Worm (Caenorhabditis elegans) whole organism, L1 larva: ENCODE data around the gene C01G5.4.
A peak's percentile ranks its signal among the peaks of the same experiment; 100 is the strongest.

ENCODE experiments used
- C16A3.4 ChIP-seq: fragments of 150-350 bp; optimal IDR thresholded peaks from 2 replicates; lab custom pipeline; 2014; ENCODE audit warnings: missing biosample characterization, missing genetic modification characterization
- C34B4.2 ChIP-seq: sonication (generic microtip); optimal IDR thresholded peaks from 2 replicates; lab custom pipeline; 2017; ENCODE audit warnings: mild to moderate bottlenecking, missing genetic modification characterization, missing compliant biosample characterization
- F16B12.6 ChIP-seq: fragments of 150-350 bp; optimal IDR thresholded peaks from 2 replicates; lab custom pipeline; 2014; ENCODE audit warnings: missing biosample characterization, missing genetic modification characterization
- Y116A8C.19 ChIP-seq: sonication (generic microtip); optimal IDR thresholded peaks from 2 replicates; lab custom pipeline; 2016; ENCODE audit warnings: missing compliant biosample characterization, missing genetic modification characterization, borderline replicate concordance
- alr-1 ChIP-seq: fragments of 200-800 bp; sonication (Bioruptor generic); optimal IDR thresholded peaks from 2 replicates; lab custom pipeline; 2018; ENCODE audit warnings: borderline replicate concordance, mild to moderate bottlenecking, missing genetic modification characterization, missing compliant biosample characterization
- aly-2 ChIP-seq: fragments of 150-350 bp; optimal IDR thresholded peaks from 2 replicates; lab custom pipeline; 2014; ENCODE audit warnings: missing biosample characterization, missing genetic modification characterization
- ama-1 ChIP-seq: fragments of 150-350 bp; optimal IDR thresholded peaks from 2 replicates; lab custom pipeline; 2014
- blmp-1 ChIP-seq: fragments of 150-350 bp; optimal IDR thresholded peaks from 2 replicates; lab custom pipeline; 2014; ENCODE audit warnings: missing biosample characterization, missing genetic modification characterization
- ceh-63 ChIP-seq: fragments of 200-800 bp; sonication (Bioruptor generic); optimal IDR thresholded peaks from 2 replicates; lab custom pipeline; 2018; ENCODE audit warnings: mild to moderate bottlenecking, missing genetic modification characterization, missing compliant biosample characterization
- ceh-82 ChIP-seq, 3 experiments: fragments of 150-350 bp in 1 of 3; sonication (generic microtip) in 2 of 3; optimal IDR thresholded peaks; 2 replicates each; lab custom pipeline; 2014 to 2017; ENCODE audit warnings: missing biosample characterization in 3 of 3, missing genetic modification characterization in 3 of 3
- ceh-90 ChIP-seq: sonication (generic microtip); optimal IDR thresholded peaks from 2 replicates; lab custom pipeline; 2016; ENCODE audit warnings: missing genetic modification characterization, missing compliant biosample characterization
- dsc-1 ChIP-seq: sonication (generic microtip); optimal IDR thresholded peaks from 2 replicates; lab custom pipeline; 2016; ENCODE audit warnings: mild to moderate bottlenecking, missing genetic modification characterization, missing compliant biosample characterization
- efl-1 ChIP-seq, 4 experiments: fragments of 150-350 bp; optimal IDR thresholded peaks in 3 of 4; peaks in 1 of 4; 1 replicate in 1 of 4; 2 replicates in 3 of 4; lab custom pipeline; 2014; ENCODE audit warnings: missing biosample characterization in 2 of 4, missing genetic modification characterization in 2 of 4, missing genetic modification reagents in 2 of 4
- fkh-10 ChIP-seq: sonication (generic microtip); optimal IDR thresholded peaks from 2 replicates; lab custom pipeline; 2017; ENCODE audit warnings: missing biosample characterization, missing genetic modification reagents, missing genetic modification characterization
- fkh-4 ChIP-seq: sonication (generic microtip); optimal IDR thresholded peaks from 2 replicates; lab custom pipeline; 2016; ENCODE audit warnings: missing compliant biosample characterization, missing genetic modification characterization, borderline replicate concordance
- fkh-8 ChIP-seq: sonication (generic microtip); optimal IDR thresholded peaks from 2 replicates; lab custom pipeline; 2016; ENCODE audit warnings: mild to moderate bottlenecking, missing genetic modification characterization, missing compliant biosample characterization
- fos-1 ChIP-seq: fragments of 150-350 bp; optimal IDR thresholded peaks from 2 replicates; lab custom pipeline; 2014; ENCODE audit warnings: missing biosample characterization, missing genetic modification characterization
- hlh-17 ChIP-seq: fragments of 200-800 bp; sonication (Bioruptor generic); optimal IDR thresholded peaks from 2 replicates; lab custom pipeline; 2018; ENCODE audit warnings: missing genetic modification characterization, mild to moderate bottlenecking, missing compliant biosample characterization, moderate library complexity, borderline replicate concordance
- hpl-2 ChIP-seq: fragments of 150-350 bp; optimal IDR thresholded peaks from 2 replicates; lab custom pipeline; 2014; ENCODE audit warnings: missing biosample characterization, missing genetic modification reagents, missing genetic modification characterization
- irx-1 ChIP-seq: sonication (generic microtip); optimal IDR thresholded peaks from 2 replicates; lab custom pipeline; 2016; ENCODE audit warnings: missing genetic modification characterization, missing compliant biosample characterization
- isw-1 ChIP-seq: fragments of 200-800 bp; sonication (Bioruptor generic); IDR thresholded peaks from 2 replicates; pipeline ENCODE4 v1.3.6; 2022; ENCODE audit warnings: missing genetic modification characterization, missing compliant biosample characterization
- jun-1 ChIP-seq: fragments of 150-350 bp; optimal IDR thresholded peaks from 2 replicates; lab custom pipeline; 2014; ENCODE audit warnings: missing biosample characterization, missing genetic modification reagents, missing genetic modification characterization
- lin-14 ChIP-seq: fragments of 200-800 bp; sonication (Bioruptor generic); optimal IDR thresholded peaks from 2 replicates; lab custom pipeline; 2018; ENCODE audit warnings: mild to moderate bottlenecking, missing genetic modification characterization, moderate library complexity, missing compliant biosample characterization
- lin-15B ChIP-seq: fragments of 150-350 bp; sonication (generic microtip); optimal IDR thresholded peaks from 3 replicates; lab custom pipeline; 2014; ENCODE audit warnings: missing biosample characterization, missing genetic modification characterization
- lin-39 ChIP-seq: fragments of 150-350 bp; optimal IDR thresholded peaks from 2 replicates; lab custom pipeline; 2014; ENCODE audit warnings: missing biosample characterization, missing genetic modification reagents, missing genetic modification characterization
- lsy-2 ChIP-seq, 2 experiments: fragments of 150-350 bp; optimal IDR thresholded peaks; 2 replicates each; lab custom pipeline; 2014; ENCODE audit warnings: missing biosample characterization in 2 of 2, missing genetic modification characterization in 2 of 2
- mab-9 ChIP-seq: fragments of 200-800 bp; sonication (Bioruptor generic); IDR thresholded peaks from 2 replicates; pipeline ENCODE4 v1.3.6; 2022; ENCODE audit warnings: missing genetic modification reagents, missing genetic modification characterization, missing compliant biosample characterization
- mdl-1 ChIP-seq, 2 experiments: fragments of 150-350 bp; optimal IDR thresholded peaks; 2 replicates each; lab custom pipeline; 2014 to 2017; ENCODE audit warnings: missing biosample characterization in 2 of 2, missing genetic modification characterization in 2 of 2, inconsistent platforms in 1 of 2
- mef-2 ChIP-seq: fragments of 150-350 bp; optimal IDR thresholded peaks from 2 replicates; lab custom pipeline; 2014; ENCODE audit warnings: missing biosample characterization, missing genetic modification characterization
- mep-1 ChIP-seq: fragments of 150-350 bp; optimal IDR thresholded peaks from 2 replicates; lab custom pipeline; 2014; ENCODE audit warnings: missing biosample characterization, missing genetic modification characterization
- nhr-12 ChIP-seq: sonication (generic microtip); optimal IDR thresholded peaks from 2 replicates; lab custom pipeline; 2017; ENCODE audit warnings: missing biosample characterization, missing genetic modification characterization
- nhr-19 ChIP-seq: fragments of 200-800 bp; sonication (Bioruptor generic); conservative IDR thresholded peaks from 2 replicates; pipeline ENCODE4 v1.3.6; 2022; ENCODE audit warnings: missing genetic modification characterization, missing compliant biosample characterization
- nhr-76 ChIP-seq: sonication (generic microtip); optimal IDR thresholded peaks from 2 replicates; lab custom pipeline; 2017; ENCODE audit warnings: missing biosample characterization, missing genetic modification characterization
- nhr-77 ChIP-seq: fragments of 150-350 bp; optimal IDR thresholded peaks from 2 replicates; lab custom pipeline; 2014; ENCODE audit warnings: missing biosample characterization, missing genetic modification characterization
- nhr-84 ChIP-seq: sonication (generic microtip); optimal IDR thresholded peaks from 2 replicates; lab custom pipeline; 2017; ENCODE audit warnings: missing biosample characterization, missing genetic modification characterization
- nhr-90 ChIP-seq: sonication (generic microtip); optimal IDR thresholded peaks from 2 replicates; lab custom pipeline; 2016; ENCODE audit warnings: mild to moderate bottlenecking, missing genetic modification characterization, missing compliant biosample characterization; ENCODE audit not compliant: poor library complexity
- pag-3 ChIP-seq: sonication (generic microtip); optimal IDR thresholded peaks from 2 replicates; lab custom pipeline; 2017; ENCODE audit warnings: missing genetic modification characterization, mild to moderate bottlenecking, missing compliant biosample characterization, antibody characterized with exemption, borderline replicate concordance; ENCODE audit not compliant: insufficient read depth
- pax-3 ChIP-seq: fragments of 200-800 bp; sonication (Bioruptor generic); optimal IDR thresholded peaks from 2 replicates; lab custom pipeline; 2018; ENCODE audit warnings: mild to moderate bottlenecking, missing genetic modification characterization, moderate library complexity, missing compliant biosample characterization
- rnt-1 ChIP-seq: sonication (generic microtip); optimal IDR thresholded peaks from 2 replicates; lab custom pipeline; 2016; ENCODE audit warnings: mild to moderate bottlenecking, missing genetic modification characterization, moderate library complexity, missing compliant biosample characterization
- skn-1 ChIP-seq: fragments of 150-350 bp; optimal IDR thresholded peaks from 2 replicates; lab custom pipeline; 2014; ENCODE audit warnings: missing biosample characterization, missing genetic modification characterization
- snpc-4 ChIP-seq: fragments of 150-350 bp; optimal IDR thresholded peaks from 2 replicates; lab custom pipeline; 2014; ENCODE audit warnings: missing biosample characterization, missing genetic modification characterization
- snu-23 ChIP-seq: sonication (generic microtip); optimal IDR thresholded peaks from 2 replicates; lab custom pipeline; 2016; ENCODE audit warnings: missing genetic modification characterization, missing compliant biosample characterization
- sptf-1 ChIP-seq: fragments of 150-350 bp; optimal IDR thresholded peaks from 2 replicates; lab custom pipeline; 2014; ENCODE audit warnings: missing biosample characterization, missing genetic modification characterization
- sup-37 ChIP-seq: fragments of 200-800 bp; sonication (Bioruptor generic); optimal IDR thresholded peaks from 2 replicates; lab custom pipeline; 2018; ENCODE audit warnings: mild to moderate bottlenecking, missing genetic modification characterization, missing compliant biosample characterization
- swsn-7 ChIP-seq: sonication (generic microtip); optimal IDR thresholded peaks from 2 replicates; lab custom pipeline; 2016; ENCODE audit warnings: missing genetic modification characterization, missing compliant biosample characterization
- tbx-2 ChIP-seq: sonication (generic microtip); optimal IDR thresholded peaks from 2 replicates; lab custom pipeline; 2016; ENCODE audit warnings: missing genetic modification characterization, missing compliant biosample characterization
- unc-130 ChIP-seq: fragments of 150-350 bp; optimal IDR thresholded peaks from 2 replicates; lab custom pipeline; 2017; ENCODE audit warnings: missing biosample characterization, missing genetic modification characterization, inconsistent platforms
- unc-62 ChIP-seq: fragments of 150-350 bp; optimal IDR thresholded peaks from 2 replicates; lab custom pipeline; 2014; ENCODE audit warnings: missing biosample characterization, missing genetic modification reagents, missing genetic modification characterization
- xbp-1 ChIP-seq: sonication (generic microtip); optimal IDR thresholded peaks from 2 replicates; lab custom pipeline; 2016; ENCODE audit warnings: missing genetic modification characterization, missing compliant biosample characterization
- ztf-11 ChIP-seq, 2 experiments: sonication (generic microtip); optimal IDR thresholded peaks; 2 replicates each; lab custom pipeline; 2016 to 2017; ENCODE audit warnings: missing genetic modification characterization in 2 of 2, missing biosample characterization in 1 of 2, missing compliant biosample characterization in 1 of 2

The C01G5.4 gene

DNA sequence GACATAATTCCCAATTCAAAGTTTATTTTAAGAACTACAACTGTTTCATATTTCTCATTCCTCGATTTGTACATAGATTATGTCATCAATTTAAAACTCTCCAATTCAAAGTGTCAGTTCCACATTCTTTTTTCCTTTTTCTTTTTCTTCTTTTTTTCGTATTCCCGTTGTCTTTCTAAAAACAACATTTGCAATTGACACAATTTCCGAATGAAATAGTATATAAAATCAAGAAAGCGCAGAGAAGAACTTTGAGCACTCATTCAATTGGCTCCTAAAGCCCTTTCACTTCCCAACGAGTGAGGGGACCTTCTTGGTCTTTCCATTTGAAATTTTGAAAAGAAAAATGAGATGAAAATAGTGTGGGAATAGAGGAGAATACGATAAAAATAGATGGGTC, 15.8 kb downstream of the C01G5.4 start:
- TF ChIP-seq ceh-63 (GFP tag; lab: Kevin White, UChicago): no peak
- no peak for TF ChIP-seq ceh-90 (tag; lab: Kevin White, UChicago)
- no peak for TF ChIP-seq C34B4.2 (tag; lab: Kevin White, UChicago)
- TF ChIP-seq rnt-1 (tag; lab: Kevin White, UChicago): no peak
- TF ChIP-seq efl-1 (optimal IDR thresholded peaks at IDR 0.05; lab: Kevin White, UChicago): peak in 1 of 2 experiments; percentile 3
- no peak for TF ChIP-seq efl-1 (GFP tag; optimal IDR thresholded peaks at IDR 0.05 in 1 of 2; lab: Kevin White, UChicago)
- no peak for TF ChIP-seq unc-130
- TF ChIP-seq lin-39 (tag; lab: Kevin White, UChicago): no peak
- TF ChIP-seq pax-3: no peak
- no peak for TF ChIP-seq aly-2 (tag; lab: Kevin White, UChicago)
- peak; percentile 56 for TF ChIP-seq fkh-10 (GFP tag; lab: Kevin White, UChicago)
- no peak for TF ChIP-seq blmp-1
- no peak for TF ChIP-seq xbp-1 (tag; lab: Kevin White, UChicago)
- peak; percentile 56 for TF ChIP-seq lin-14 (GFP tag; lab: Kevin White, UChicago)
- no peak for TF ChIP-seq mef-2
- no peak for TF ChIP-seq fkh-4 (tag; lab: Kevin White, UChicago)
- TF ChIP-seq, all 84 proteins: peak for 3

- TF ChIP-seq isw-1 (GFP tag; lab: Robert Waterston, UW): peak; percentile 55
- peak; percentile 48 for TF ChIP-seq C16A3.4 (tag; lab: Kevin White, UChicago)
- TF ChIP-seq ceh-63 (GFP tag; lab: Kevin White, UChicago): no peak
- peak; percentile 2 for TF ChIP-seq nhr-77
- TF ChIP-seq ztf-11 (tag; optimal IDR thresholded peaks at IDR 0.05; lab: Kevin White, UChicago): no peak
- TF ChIP-seq nhr-84 (tag; lab: Kevin White, UChicago): no peak
- TF ChIP-seq ama-1 (lab: Kevin White, UChicago): no peak
- no peak for TF ChIP-seq sptf-1
- TF ChIP-seq sup-37 (GFP tag; lab: Kevin White, UChicago): no peak
- peak; percentile 71 to 87 for TF ChIP-seq lsy-2 (tag; optimal IDR thresholded peaks at IDR 0.05; lab: Kevin White, UChicago)
- no peak for TF ChIP-seq nhr-12 (tag; lab: Kevin White, UChicago)
- peak; percentile 42 for TF ChIP-seq blmp-1
- TF ChIP-seq tbx-2 (tag; lab: Kevin White, UChicago): peak; percentile 63
- no peak for TF ChIP-seq alr-1
- TF ChIP-seq pax-3: no peak
- peak in 1 of 2 experiments; percentile 39 for TF ChIP-seq mdl-1 (tag; optimal IDR thresholded peaks at IDR 0.05; lab: Kevin White, UChicago)
- no peak for TF ChIP-seq mab-9 (GFP tag; lab: Robert Waterston, UW)
- peak; percentile 62 for TF ChIP-seq lin-14 (GFP tag; lab: Kevin White, UChicago)
- TF ChIP-seq lin-15B (tag; lab: Kevin White, UChicago): peak; percentile 55
- peak; percentile 49 for TF ChIP-seq fos-1
- no peak for TF ChIP-seq mef-2
- TF ChIP-seq dsc-1 (tag; lab: Kevin White, UChicago): peak; percentile 53
- TF ChIP-seq fkh-8 (tag; lab: Kevin White, UChicago): peak; percentile 43
- TF ChIP-seq irx-1 (tag; lab: Kevin White, UChicago): peak; percentile 30
- no peak for TF ChIP-seq Y116A8C.19 (tag; lab: Kevin White, UChicago)
- TF ChIP-seq unc-62 (GFP tag; lab: Kevin White, UChicago): no peak
- TF ChIP-seq nhr-76 (tag; lab: Kevin White, UChicago): no peak
- TF ChIP-seq ceh-82 (tag; optimal IDR thresholded peaks at IDR 0.05; lab: Kevin White, UChicago): peak; percentile 43 to 74 (median 49)
- TF ChIP-seq snpc-4 (tag; lab: Kevin White, UChicago): peak; percentile 6
- peak; percentile 57 for TF ChIP-seq unc-130
- peak; percentile 63 for TF ChIP-seq swsn-7 (tag; lab: Kevin White, UChicago)
- no peak for TF ChIP-seq jun-1 (tag; lab: Kevin White, UChicago)
- TF ChIP-seq hpl-2 (GFP tag; lab: Kevin White, UChicago): no peak
- TF ChIP-seq nhr-90 (tag; lab: Kevin White, UChicago): peak; percentile 31
- TF ChIP-seq snu-23 (GFP tag; lab: Kevin White, UChicago): peak; percentile 74
- TF ChIP-seq skn-1 (tag; lab: Kevin White, UChicago): peak; percentile 74
- TF ChIP-seq nhr-19 (GFP tag; lab: Robert Waterston, UW): peak; percentile 47
- TF ChIP-seq hlh-17 (GFP tag; lab: Kevin White, UChicago): no peak
- peak; percentile 58 for TF ChIP-seq xbp-1 (tag; lab: Kevin White, UChicago)
- no peak for TF ChIP-seq fkh-10 (GFP tag; lab: Kevin White, UChicago)
- no peak for TF ChIP-seq C34B4.2 (tag; lab: Kevin White, UChicago)
- TF ChIP-seq mep-1 (tag; lab: Kevin White, UChicago): peak; percentile 73
- TF ChIP-seq pag-3 (tag; lab: Kevin White, UChicago): no peak
- peak; percentile 40 for TF ChIP-seq F16B12.6 (tag; lab: Kevin White, UChicago)
Measured at ce11 chrIV:6548609-6549008, 17.1 kb downstream of the C01G5.4 start, which contains the start of gene fan-1. TSS of gene fan-1 (plus strand) at chrIV:6548686.
